Fruit fly (Drosophila melanogaster) whole organism, embryonic: ENCODE measurements around the gene Ndfip.

ENCODE experiments used
- CG1529 ChIP-seq: fragments of 200-800 bp; sonication (Bioruptor generic); optimal IDR thresholded peaks from 3 replicates; lab custom pipeline; 2018; ENCODE audit warnings: missing biosample characterization, missing genetic modification characterization
- CG15601 ChIP-seq: fragments of 200-800 bp; sonication (Bioruptor generic); optimal IDR thresholded peaks from 3 replicates; lab custom pipeline; 2019; ENCODE audit warnings: missing biosample characterization, mild to moderate bottlenecking, missing genetic modification characterization, moderate library complexity
- CG6254 ChIP-seq: fragments of 200-800 bp; sonication (Bioruptor generic); optimal IDR thresholded peaks from 3 replicates; lab custom pipeline; 2017; ENCODE audit warnings: mild to moderate bottlenecking, missing biosample characterization, missing genetic modification reagents, missing genetic modification characterization
- CG8290 ChIP-seq, 3 experiments: fragments of 200-800 bp; sonication (Bioruptor generic); optimal IDR thresholded peaks; 2 replicates each; lab custom pipeline; 2016 to 2019; ENCODE audit warnings: missing biosample characterization in 3 of 3, missing genetic modification characterization in 3 of 3, mild to moderate bottlenecking in 2 of 3, moderate library complexity in 1 of 3
- Dfd ChIP-seq, 2 experiments: fragments of >200 bp; optimal IDR thresholded peaks; 2 replicates each; lab custom pipeline; 2017; ENCODE audit warnings: missing biosample characterization in 2 of 2, missing genetic modification characterization in 2 of 2
- MBD-R2 ChIP-seq: fragments of 200-800 bp; sonication (Bioruptor generic); IDR thresholded peaks from 2 replicates; pipeline ENCODE4 v1.3.6; 2022; ENCODE audit warnings: missing biosample characterization, missing genetic modification characterization
- Ssrp ChIP-seq: fragments of 200-800 bp; sonication (Bioruptor generic); optimal IDR thresholded peaks from 2 replicates; lab custom pipeline; 2018; ENCODE audit warnings: missing biosample characterization, mild to moderate bottlenecking, missing genetic modification characterization, moderate library complexity
- mirr ChIP-seq: fragments of 200-800 bp; sonication (Bioruptor generic); optimal IDR thresholded peaks from 3 replicates; lab custom pipeline; 2018; ENCODE audit warnings: missing biosample characterization, mild to moderate bottlenecking, missing genetic modification characterization
- tx ChIP-seq: fragments of 200-800 bp; sonication (Bioruptor generic); optimal IDR thresholded peaks from 2 replicates; lab custom pipeline; 2016; ENCODE audit warnings: missing biosample characterization, missing genetic modification characterization

- TF ChIP-seq CG15601 = no peak
- TF ChIP-seq CG6254 (GFP tag; lab: Kevin White, UChicago) = no peak
- TF ChIP-seq CG8290 (GFP tag; optimal IDR thresholded peaks at IDR 0.05; lab: Kevin White, UChicago) = no peak
- no peak for TF ChIP-seq CG8290 (tag; optimal IDR thresholded peaks at IDR 0.05; lab: Kevin White, UChicago)
- no peak for TF ChIP-seq MBD-R2
- TF ChIP-seq Dfd (GFP tag; optimal IDR thresholded peaks at IDR 0.05; lab: Kevin White, UChicago) = no peak
- TF ChIP-seq tx = no peak
- TF ChIP-seq mirr (GFP tag; lab: Kevin White, UChicago) = no peak
- TF ChIP-seq Ssrp (tag; lab: Kevin White, UChicago) = no peak
- TF ChIP-seq CG1529 = no peak
Measured at dm6 chr3L:17608185-17609067, 45.7 kb downstream of the Ndfip start.
